Worm (Caenorhabditis elegans): ENCODE results near the gene F14D7.2.

F14D7.2 gene

ce11 chrV:14317621-14318020, 24.1 kb upstream of the F14D7.2 start:
- no peak for TF ChIP-seq mdt-29 (GFP tag; IDR thresholded peaks at IDR 0.05)
- no peak for TF ChIP-seq zip-2 (tag; optimal IDR thresholded peaks at IDR 0.05)
- TF ChIP-seq lsy-2 (tag; optimal IDR thresholded peaks at IDR 0.05), result no peak
- no peak for TF ChIP-seq Y48G9A.11 (GFP tag; IDR thresholded peaks at IDR 0.05)
- no peak for TF ChIP-seq ZK546.5 (tag; optimal IDR thresholded peaks at IDR 0.05)
- TF ChIP-seq spr-3 (GFP tag; optimal IDR thresholded peaks at IDR 0.05), result no peak
- peak; percentile 29 for TF ChIP-seq nhr-11 (tag; optimal IDR thresholded peaks at IDR 0.05)

ce11 chrV:14317204-14317603, 23.7 kb upstream of the F14D7.2 start:
- TF ChIP-seq mdl-1 (tag; optimal IDR thresholded peaks at IDR 0.05) (no peak), lir-3 (tag; optimal IDR thresholded peaks at IDR 0.05) (no peak), madf-5 (GFP tag; IDR thresholded peaks at IDR 0.05) (no peak), ama-1 (optimal IDR thresholded peaks at IDR 0.05) (no peak), hlh-30 (tag; optimal IDR thresholded peaks at IDR 0.05; ENCODE audit: insufficient read depth) (peak; percentile 47), nhr-28 (tag; optimal IDR thresholded peaks at IDR 0.05) (peak; percentile 20)

- no peak for TF ChIP-seq ztf-11 (tag; optimal IDR thresholded peaks at IDR 0.05)
- no peak for TF ChIP-seq Y48G9A.11 (GFP tag; IDR thresholded peaks at IDR 0.05)
- no peak for TF ChIP-seq lsy-2 (tag; optimal IDR thresholded peaks at IDR 0.05)
- no peak for TF ChIP-seq ceh-44 (GFP tag; IDR thresholded peaks at IDR 0.05)
- no peak for TF ChIP-seq ceh-82 (tag; optimal IDR thresholded peaks at IDR 0.05)
- TF ChIP-seq Y105C5A.15 (GFP tag; IDR thresholded peaks at IDR 0.05), result no peak
- no peak for TF ChIP-seq duxl-1 (tag; optimal IDR thresholded peaks at IDR 0.05; ENCODE audit: poor library complexity)
- TF ChIP-seq zfp-2 (tag; optimal IDR thresholded peaks at IDR 0.05), result no peak
- no peak for TF ChIP-seq R02D3.7 (tag; optimal IDR thresholded peaks at IDR 0.05)
- no peak for TF ChIP-seq nhr-237 (tag; optimal IDR thresholded peaks at IDR 0.05)
- TF ChIP-seq jun-1 (tag; optimal IDR thresholded peaks at IDR 0.05), result no peak
- no peak for TF ChIP-seq cey-2 (tag; optimal IDR thresholded peaks at IDR 0.05; ENCODE audit: borderline replicate concordance, insufficient read depth)
- no peak for TF ChIP-seq egl-43 (GFP tag; IDR thresholded peaks at IDR 0.05)
Observed at ce11 chrV:14316525-14316924, 23.0 kb upstream of the F14D7.2 start, which contains the start of gene F47B8.2. Gene F47B8.2 (minus strand): TSS chrV:14316625.

- TF ChIP-seq dpl-1 (GFP tag; optimal IDR thresholded peaks at IDR 0.05) (no peak), T20F7.1 (GFP tag; optimal IDR thresholded peaks at IDR 0.05) (no peak), ceh-82 (tag; optimal IDR thresholded peaks at IDR 0.05) (no peak), zip-11 (GFP tag; IDR thresholded peaks at IDR 0.05) (no peak), unc-62 (GFP tag; optimal IDR thresholded peaks at IDR 0.05 in 1 of 2) (peak in 1 of 2 experiments; percentile 19), unc-62 (tag; optimal IDR thresholded peaks at IDR 0.05) (no peak)
Observed at ce11 chrV:14314236-14314635, 20.7 kb upstream of the F14D7.2 start, which contains the start of gene F47B8.1. Gene F47B8.1 (minus strand): TSS chrV:14314336.

ce11 chrV:14312695-14313094, 19.2 kb upstream of the F14D7.2 start, which contains the start of gene F14D7.8:
Gene F14D7.8 (minus strand): TSS chrV:14312795.
- no peak for TF ChIP-seq ZK337.2 (GFP tag; IDR thresholded peaks at IDR 0.05)
- TF ChIP-seq skn-1 (tag; optimal IDR thresholded peaks at IDR 0.05), result no peak
- no peak for TF ChIP-seq spr-1 (tag; optimal IDR thresholded peaks at IDR 0.05)
- no peak for TF ChIP-seq Y5F2A.4 (GFP tag; optimal IDR thresholded peaks at IDR 0.05)
- TF ChIP-seq ZK546.5 (tag; optimal IDR thresholded peaks at IDR 0.05), result no peak
- no peak for TF ChIP-seq daf-16 (GFP tag; optimal IDR thresholded peaks at IDR 0.05)
- TF ChIP-seq daf-16 (tag; optimal IDR thresholded peaks at IDR 0.05), result no peak
- no peak for TF ChIP-seq fkh-10 (GFP tag; optimal IDR thresholded peaks at IDR 0.05)
